Fruit fly (Drosophila melanogaster) whole organism, wandering third instar larva: ENCODE data around the gene CG5886.

Experiments used
- Abd-B ChIP-seq: fragments of >200 bp; optimal IDR thresholded peaks from 2 replicates; lab custom pipeline; 2017; ENCODE audit warnings: missing biosample characterization, missing genetic modification characterization
- CG32264 ChIP-seq: fragments of 200-800 bp; sonication (Bioruptor generic); optimal IDR thresholded peaks from 2 replicates; lab custom pipeline; 2016; ENCODE audit warnings: missing biosample characterization, missing genetic modification characterization
- CG9705 ChIP-seq: fragments of 200-800 bp; sonication (Bioruptor generic); optimal IDR thresholded peaks from 2 replicates; lab custom pipeline; 2018; ENCODE audit warnings: missing biosample characterization, mild to moderate bottlenecking, missing genetic modification characterization
- CrebA ChIP-seq: fragments of 200-800 bp; sonication (Bioruptor generic); optimal IDR thresholded peaks from 2 replicates; lab custom pipeline; 2016; ENCODE audit warnings: missing biosample characterization, mild to moderate bottlenecking, missing genetic modification characterization, borderline replicate concordance
- Dfd ChIP-seq: fragments of >200 bp; optimal IDR thresholded peaks from 2 replicates; lab custom pipeline; 2017; ENCODE audit warnings: missing biosample characterization, missing genetic modification characterization
- GATAd ChIP-seq: sonication (Bioruptor generic); optimal IDR thresholded peaks from 2 replicates; lab custom pipeline; 2016; ENCODE audit warnings: missing biosample characterization, missing genetic modification characterization
- HLH106 ChIP-seq: fragments of 200-800 bp; optimal IDR thresholded peaks from 3 replicates; lab custom pipeline; 2019; ENCODE audit warnings: missing biosample characterization, mild to moderate bottlenecking, missing genetic modification characterization, moderate library complexity
- Hnf4 ChIP-seq: fragments of 200-800 bp; sonication (Bioruptor generic); optimal IDR thresholded peaks from 2 replicates; lab custom pipeline; 2016; ENCODE audit warnings: missing biosample characterization, mild to moderate bottlenecking, missing genetic modification characterization
- Hr83 ChIP-seq: fragments of 200-300 bp; sonication (Bioruptor generic); optimal IDR thresholded peaks from 2 replicates; lab custom pipeline; 2016; ENCODE audit warnings: missing biosample characterization, mild to moderate bottlenecking, missing genetic modification characterization, moderate library complexity; ENCODE audit not compliant: poor library complexity, severe bottlenecking
- Jra ChIP-seq: sonication (Bioruptor generic); optimal IDR thresholded peaks from 2 replicates; lab custom pipeline; 2016; ENCODE audit warnings: missing biosample characterization, missing genetic modification characterization
- Mio ChIP-seq: sonication (Bioruptor generic); optimal IDR thresholded peaks from 2 replicates; lab custom pipeline; 2016; ENCODE audit warnings: missing biosample characterization, missing genetic modification characterization
- Myc ChIP-seq: fragments of >200 bp; optimal IDR thresholded peaks from 2 replicates; lab custom pipeline; 2017
- N ChIP-seq: fragments of >200 bp; optimal IDR thresholded peaks from 2 replicates; lab custom pipeline; 2018; ENCODE audit warnings: missing biosample characterization, missing external identifiers, missing genetic modification characterization
- OdsH ChIP-seq: fragments of 200-800 bp; sonication (Bioruptor generic); optimal IDR thresholded peaks from 2 replicates; lab custom pipeline; 2016; ENCODE audit warnings: missing biosample characterization, mild to moderate bottlenecking, missing genetic modification characterization
- Rel ChIP-seq, 2 experiments: fragments of 200-800 bp; sonication (Bioruptor generic) in 1 of 2; optimal IDR thresholded peaks; 2 replicates in 1 of 2; 3 replicates in 1 of 2; lab custom pipeline; 2016 to 2019; ENCODE audit warnings: mild to moderate bottlenecking in 2 of 2, missing biosample characterization in 2 of 2, missing genetic modification characterization in 2 of 2, moderate library complexity in 1 of 2
- Sp1 ChIP-seq: fragments of 200-800 bp; sonication (Bioruptor generic); optimal IDR thresholded peaks from 3 replicates; lab custom pipeline; 2019; ENCODE audit warnings: missing biosample characterization, mild to moderate bottlenecking, missing genetic modification characterization, moderate library complexity
- Vsx2 ChIP-seq: fragments of 200-300, 225-300 bp; sonication (Bioruptor generic); optimal IDR thresholded peaks from 2 replicates; lab custom pipeline; 2018; ENCODE audit warnings: missing biosample characterization, missing genetic modification characterization; ENCODE audit not compliant: partially characterized antibody
- br ChIP-seq: fragments of 200-800 bp; sonication (Bioruptor generic); optimal IDR thresholded peaks from 2 replicates; lab custom pipeline; 2016; ENCODE audit warnings: missing biosample characterization, missing genetic modification characterization
- brk ChIP-seq: fragments of 200-800 bp; sonication (Bioruptor generic); optimal IDR thresholded peaks from 2 replicates; lab custom pipeline; 2016; ENCODE audit warnings: missing biosample characterization, mild to moderate bottlenecking, missing genetic modification characterization
- dl ChIP-seq, 2 experiments: fragments of 175-275, 200-275 bp in 1 of 2; fragments of 200-275 bp in 1 of 2; sonication (Bioruptor generic); optimal IDR thresholded peaks; lab custom pipeline; 2018; ENCODE audit warnings: mild to moderate bottlenecking in 2 of 2, missing biosample characterization in 2 of 2, missing genetic modification characterization in 2 of 2, moderate library complexity in 2 of 2; ENCODE audit not compliant: partially characterized antibody in 2 of 2, insufficient read depth in 1 of 2
- dsf ChIP-seq: sonication (Bioruptor generic); optimal IDR thresholded peaks from 2 replicates; lab custom pipeline; 2016; ENCODE audit warnings: missing biosample characterization, missing genetic modification characterization, borderline replicate concordance
- ey ChIP-seq: fragments of 200-800 bp; sonication (Bioruptor generic); optimal IDR thresholded peaks from 2 replicates; lab custom pipeline; 2016; ENCODE audit warnings: missing biosample characterization, missing genetic modification characterization
- fru ChIP-seq: fragments of 200-800 bp; sonication (Bioruptor generic); optimal IDR thresholded peaks from 3 replicates; lab custom pipeline; 2016; ENCODE audit warnings: missing biosample characterization, mild to moderate bottlenecking, missing genetic modification characterization
- h ChIP-seq: fragments of 200-800 bp; sonication (Bioruptor generic); optimal IDR thresholded peaks from 3 replicates; lab custom pipeline; 2016; ENCODE audit warnings: missing biosample characterization, mild to moderate bottlenecking, missing genetic modification characterization
- jim ChIP-seq: fragments of 175-275, 200-325 bp; sonication (Bioruptor generic); optimal IDR thresholded peaks from 2 replicates; lab custom pipeline; 2016; ENCODE audit warnings: missing biosample characterization, mild to moderate bottlenecking, missing genetic modification characterization
- lola ChIP-seq: fragments of >200 bp; optimal IDR thresholded peaks from 2 replicates; lab custom pipeline; 2017; ENCODE audit warnings: missing biosample characterization, missing genetic modification characterization
- rgr ChIP-seq: fragments of 200-800 bp; sonication (Bioruptor generic); optimal IDR thresholded peaks from 3 replicates; lab custom pipeline; 2016; ENCODE audit warnings: missing biosample characterization, mild to moderate bottlenecking, missing genetic modification characterization
- sv ChIP-seq: fragments of 200-800 bp; sonication (Bioruptor generic); optimal IDR thresholded peaks from 3 replicates; lab custom pipeline; 2016; ENCODE audit warnings: missing biosample characterization, missing genetic modification characterization
- tai ChIP-seq: sonication (Bioruptor generic); optimal IDR thresholded peaks from 2 replicates; lab custom pipeline; 2016; ENCODE audit warnings: missing biosample characterization, missing genetic modification characterization
- usp ChIP-seq: fragments of >200 bp; optimal IDR thresholded peaks from 2 replicates; lab custom pipeline; 2017; ENCODE audit warnings: missing biosample characterization, missing genetic modification characterization
- woc ChIP-seq: sonication (Bioruptor generic); optimal IDR thresholded peaks from 2 replicates; lab custom pipeline; 2016; ENCODE audit warnings: missing biosample characterization, mild to moderate bottlenecking, missing genetic modification characterization

Gene CG5886

dm6 chr3R:25888307-25889075 lies 37.1 kb downstream of the CG5886 start, which contains the start of gene Lnk:
Gene Lnk (plus strand): TSS chr3R:25888542.
- TF ChIP-seq GATAd (GFP tag; lab: Kevin White, UChicago) (no peak), Jra (GFP tag; lab: Kevin White, UChicago) (no peak), sv (GFP tag; lab: Kevin White, UChicago) (peak; percentile 46), Myc (peak; percentile 80), Hr83 (peak; percentile 40), Sp1 (GFP tag; lab: Kevin White, UChicago) (peak; percentile 49), rgr (GFP tag; lab: Kevin White, UChicago) (no peak), Abd-B (GFP tag; lab: Kevin White, UChicago) (no peak), Rel (GFP tag; optimal IDR thresholded peaks at IDR 0.05; lab: Kevin White, UChicago) (no peak), Rel (tag; optimal IDR thresholded peaks at IDR 0.05; lab: Kevin White, UChicago) (peak; percentile 41), h (GFP tag; lab: Kevin White, UChicago) (peak; percentile 11)

dm6 chr3R:25893272-25893671 lies 41.8 kb downstream of the CG5886 start, which contains the start of gene CG5913:
Gene CG5913 (plus strand): TSS chr3R:25893495.
- TF ChIP-seq CG32264, result no peak
- no peak for TF ChIP-seq CrebA (GFP tag; lab: Kevin White, UChicago)
- TF ChIP-seq lola, result no peak
- TF ChIP-seq Vsx2 (GFP tag; lab: Kevin White, UChicago), result no peak
- TF ChIP-seq sv (GFP tag; lab: Kevin White, UChicago), result no peak
- TF ChIP-seq woc (GFP tag; lab: Kevin White, UChicago), result no peak
- TF ChIP-seq fru (GFP tag; lab: Kevin White, UChicago), result no peak
- no peak for TF ChIP-seq h (GFP tag; lab: Kevin White, UChicago)
- TF ChIP-seq, all 38 proteins: peak for 0

- no peak for TF ChIP-seq Hr83
- no peak for TF ChIP-seq CG9705
- no peak for TF ChIP-seq Hnf4 (GFP tag; lab: Kevin White, UChicago)
- no peak for TF ChIP-seq Rel (GFP tag; optimal IDR thresholded peaks at IDR 0.05; lab: Kevin White, UChicago)
- TF ChIP-seq Rel (tag; optimal IDR thresholded peaks at IDR 0.05; lab: Kevin White, UChicago), result no peak
- no peak for TF ChIP-seq sv (GFP tag; lab: Kevin White, UChicago)
- no peak for TF ChIP-seq dl (GFP tag; optimal IDR thresholded peaks at IDR 0.05; lab: Kevin White, UChicago; ENCODE audit: insufficient read depth in 1 of 2, partially characterized antibody in 2 of 2)
- no peak for TF ChIP-seq ey
- TF ChIP-seq OdsH (GFP tag; lab: Kevin White, UChicago), result no peak
- no peak for TF ChIP-seq Myc
- TF ChIP-seq HLH106 (tag; lab: Kevin White, UChicago), result no peak
- TF ChIP-seq N (GFP tag; lab: Kevin White, UChicago), result no peak
- no peak for TF ChIP-seq GATAd (GFP tag; lab: Kevin White, UChicago)
- no peak for TF ChIP-seq br
- TF ChIP-seq tai (GFP tag; lab: Kevin White, UChicago), result no peak
- no peak for TF ChIP-seq CG32264
- no peak for TF ChIP-seq jim (GFP tag; lab: Kevin White, UChicago)
- no peak for TF ChIP-seq rgr (GFP tag; lab: Kevin White, UChicago)
- TF ChIP-seq Jra (GFP tag; lab: Kevin White, UChicago), result no peak
- TF ChIP-seq usp, result no peak
- TF ChIP-seq lola, result no peak
These were observed 44.1 kb downstream of the CG5886 start, which contains the start of gene Sodq for dm6 chr3R:25895522-25895921. Gene Sodq (plus strand): TSS chr3R:25895822.

- TF ChIP-seq N (GFP tag; lab: Kevin White, UChicago) (no peak), Rel (GFP tag; optimal IDR thresholded peaks at IDR 0.05; lab: Kevin White, UChicago) (no peak), Rel (tag; optimal IDR thresholded peaks at IDR 0.05; lab: Kevin White, UChicago) (no peak), Abd-B (GFP tag; lab: Kevin White, UChicago) (no peak), tai (GFP tag; lab: Kevin White, UChicago) (no peak), sv (GFP tag; lab: Kevin White, UChicago) (no peak), rgr (GFP tag; lab: Kevin White, UChicago) (no peak), OdsH (GFP tag; lab: Kevin White, UChicago) (no peak), fru (GFP tag; lab: Kevin White, UChicago) (no peak), Dfd (GFP tag; lab: Kevin White, UChicago) (no peak), HLH106 (tag; lab: Kevin White, UChicago) (no peak), Mio (GFP tag; lab: Kevin White, UChicago) (no peak), dsf (GFP tag; lab: Kevin White, UChicago) (no peak), Sp1 (GFP tag; lab: Kevin White, UChicago) (no peak), ey (no peak), brk (GFP tag; lab: Kevin White, UChicago) (no peak)
- TF ChIP-seq, all 38 proteins: peak for 0
These were observed 45.7 kb downstream of the CG5886 start, which contains the start of gene Mco3 for dm6 chr3R:25897176-25897575. Gene Mco3 (plus strand): TSS chr3R:25897476.
